Worm (Caenorhabditis elegans) whole organism, midembryonic: ENCODE results near the gene clec-51.

Experiments used
- med-1 ChIP-seq: sonication (generic microtip); optimal IDR thresholded peaks from 2 replicates; lab custom pipeline; 2017; ENCODE audit warnings: missing genetic modification characterization, mild to moderate bottlenecking, missing compliant biosample characterization, antibody characterized with exemption, missing genetic modification reagents; ENCODE audit not compliant: insufficient read depth
- ref-1 ChIP-seq: fragments of 200-800 bp; sonication (Bioruptor generic); conservative IDR thresholded peaks from 2 replicates; pipeline ENCODE4 v1.3.6; 2022; ENCODE audit warnings: missing genetic modification reagents, missing genetic modification characterization, missing compliant biosample characterization
- tab-1 ChIP-seq: fragments of 200-800 bp; sonication (Bioruptor generic); IDR thresholded peaks from 2 replicates; pipeline ENCODE4 v1.3.6; 2022; ENCODE audit warnings: missing genetic modification characterization, missing compliant biosample characterization

ce11 chrIV:8208855-8209254, 45.3 kb upstream of the clec-51 start:
- TF ChIP-seq med-1 (GFP tag; lab: Kevin White, UChicago) (no peak), ref-1 (GFP tag; lab: Robert Waterston, UW) (no peak), tab-1 (GFP tag; lab: Robert Waterston, UW) (no peak)
